Fruit fly (Drosophila melanogaster): ENCODE data around the gene CycJ.

CycJ gene

DNA sequence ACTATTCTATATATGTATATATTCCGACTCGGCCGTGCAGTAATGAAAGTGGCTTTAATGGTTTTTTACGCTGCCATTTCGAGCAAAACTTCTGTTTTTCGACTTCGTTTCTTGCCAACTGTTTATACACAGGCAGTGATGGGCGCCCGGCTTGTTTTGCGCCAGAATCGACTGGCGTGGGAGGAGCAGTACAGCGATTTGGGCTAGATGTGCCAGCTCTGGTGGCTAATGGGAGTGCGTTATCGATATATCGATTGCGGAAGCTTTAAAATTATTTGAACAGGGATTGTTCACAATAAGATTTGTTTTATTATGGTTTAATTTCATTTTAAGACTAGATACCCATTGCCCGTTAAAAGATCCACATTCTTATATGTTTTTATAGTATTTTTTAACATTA, 4.9 kb downstream of the CycJ start, which contains the start of gene CG14971 (continued):
- TF ChIP-seq CG3995 (GFP tag; optimal IDR thresholded peaks at IDR 0.05) (peak; percentile 72), stwl (tag; optimal IDR thresholded peaks at IDR 0.05) (peak; percentile 74), ab (GFP tag; optimal IDR thresholded peaks at IDR 0.05) (no peak), shn (GFP tag; optimal IDR thresholded peaks at IDR 0.05) (peak; percentile 36), CG12391 (tag; optimal IDR thresholded peaks at IDR 0.05) (peak; percentile 46), CG7372 (GFP tag; IDR thresholded peaks at IDR 0.05) (no peak), Xrp1 (GFP tag; IDR thresholded peaks at IDR 0.05) (peak; percentile 35), sim (GFP tag; IDR thresholded peaks at IDR 0.05) (no peak), p53 (GFP tag; optimal IDR thresholded peaks at IDR 0.05) (peak; percentile 25), Sin3A (optimal IDR thresholded peaks at IDR 0.05) (peak; percentile 41), ftz-f1 (GFP tag; optimal IDR thresholded peaks at IDR 0.05) (peak; percentile 9), dmrt11E (tag; optimal IDR thresholded peaks at IDR 0.05) (peak; percentile 16), Med (GFP tag) (peak; percentile 88), CG17802 (tag; optimal IDR thresholded peaks at IDR 0.05) (no peak), pfk (GFP tag; optimal IDR thresholded peaks at IDR 0.05) (peak; percentile 14), tup (GFP tag; optimal IDR thresholded peaks at IDR 0.05) (no peak), Bdp1 (GFP tag; optimal IDR thresholded peaks at IDR 0.05) (no peak), Eip74EF (GFP tag; optimal IDR thresholded peaks at IDR 0.05) (peak in 1 of 2 experiments; percentile 47), Hmr (GFP tag; optimal IDR thresholded peaks at IDR 0.05) (peak; percentile 42), Dbx (GFP tag; IDR thresholded peaks at IDR 0.05) (peak; percentile 46; the same call in 2 of the 3 replicates), en (GFP tag; optimal IDR thresholded peaks at IDR 0.05) (no peak), nmo (GFP tag; optimal IDR thresholded peaks at IDR 0.05) (peak; percentile 53), CG1792 (GFP tag; optimal IDR thresholded peaks at IDR 0.05) (peak; percentile 4), CG9215 (GFP tag; IDR thresholded peaks at IDR 0.05) (no peak), CG17912 (GFP tag; optimal IDR thresholded peaks at IDR 0.05) (peak; percentile 31), Pdp1 (GFP tag; optimal IDR thresholded peaks at IDR 0.05) (peak in 1 of 2 experiments; percentile 16), cg (GFP tag; optimal IDR thresholded peaks at IDR 0.05) (no peak), Scr (GFP tag; IDR thresholded peaks at IDR 0.05; ENCODE audit: partially characterized antibody) (peak; percentile 83), Awh (GFP tag; IDR thresholded peaks at IDR 0.05) (no peak), sna (GFP tag; IDR thresholded peaks at IDR 0.05; ENCODE audit: partially characterized antibody) (peak; percentile 84), sisA (GFP tag; IDR thresholded peaks at IDR 0.05) (no peak), CG17186 (GFP tag; optimal IDR thresholded peaks at IDR 0.05) (peak; percentile 51), al (GFP tag; IDR thresholded peaks at IDR 0.05) (0 out of 2 replicates have a peak, but pooled peaks have one; percentile 24)

dm6 chr3L:3472063-3472528, 5.9 kb downstream of the CycJ start, which contains the start of the genes CG32267 and CG42324:
Gene CG32267 (minus strand): TSS chr3L:3472113.
Gene CG42324 (plus strand): TSS chr3L:3472447.
- TF ChIP-seq ash1 (GFP tag; optimal IDR thresholded peaks at IDR 0.05): no peak
- no peak for TF ChIP-seq C15 (GFP tag; IDR thresholded peaks at IDR 0.05)
- no peak for TF ChIP-seq sna (GFP tag; IDR thresholded peaks at IDR 0.05; ENCODE audit: partially characterized antibody)
- no peak for TF ChIP-seq CG13123 (GFP tag; optimal IDR thresholded peaks at IDR 0.05)
- no peak for TF ChIP-seq Drgx (GFP tag; IDR thresholded peaks at IDR 0.05)
- TF ChIP-seq Elba2 (GFP tag; optimal IDR thresholded peaks at IDR 0.05): no peak
- no peak for TF ChIP-seq klu (GFP tag; IDR thresholded peaks at IDR 0.05)
- no peak for TF ChIP-seq Ptx1 (GFP tag; IDR thresholded peaks at IDR 0.05)
- no peak for TF ChIP-seq CG17612 (GFP tag; IDR thresholded peaks at IDR 0.05)
- TF ChIP-seq CG17186 (GFP tag; optimal IDR thresholded peaks at IDR 0.05): peak; percentile 24
- peak; percentile 24; the same call in 1 of the 3 replicates for TF ChIP-seq knrl (GFP tag; IDR thresholded peaks at IDR 0.05; ENCODE audit: partially characterized antibody)
- TF ChIP-seq CG14965 (GFP tag; optimal IDR thresholded peaks at IDR 0.05; ENCODE audit: borderline replicate concordance): no peak
- peak; percentile 35 for TF ChIP-seq Sin3A (optimal IDR thresholded peaks at IDR 0.05)
- no peak for TF ChIP-seq CG8944 (GFP tag; optimal IDR thresholded peaks at IDR 0.05)
- TF ChIP-seq pum (GFP tag; optimal IDR thresholded peaks at IDR 0.05): no peak
- no peak for TF ChIP-seq CG8290 (GFP tag; optimal IDR thresholded peaks at IDR 0.05)
- TF ChIP-seq CG8290 (tag; optimal IDR thresholded peaks at IDR 0.05): no peak
- peak in 1 of 2 experiments; percentile 59 for TF ChIP-seq crp (GFP tag; optimal IDR thresholded peaks at IDR 0.05)
- no peak for TF ChIP-seq B-H2 (GFP tag; optimal IDR thresholded peaks at IDR 0.05)
- no peak for TF ChIP-seq Dad (GFP tag; optimal IDR thresholded peaks at IDR 0.05)
- TF ChIP-seq CG32767 (GFP tag; IDR thresholded peaks at IDR 0.05): no peak
- no peak for TF ChIP-seq CG11398 (GFP tag; optimal IDR thresholded peaks at IDR 0.05)
